Worm (Caenorhabditis elegans): ENCODE results near the gene gcy-15.

ce11 chrII:3209251-3209650, 12.4 kb upstream of the gcy-15 start, which contains the start of gene ZC239.6:
- TF ChIP-seq lsl-1 (GFP tag; optimal IDR thresholded peaks at IDR 0.05) (no peak), unc-62 (GFP tag; optimal IDR thresholded peaks at IDR 0.05) (no peak), somi-1 (GFP tag; optimal IDR thresholded peaks at IDR 0.05) (no peak), F57A8.1 (GFP tag; optimal IDR thresholded peaks at IDR 0.05) (no peak), bed-1 (GFP tag; IDR thresholded peaks at IDR 0.05) (no peak), nhr-90 (tag; optimal IDR thresholded peaks at IDR 0.05) (no peak), athp-1 (tag; optimal IDR thresholded peaks at IDR 0.05) (no peak), nhr-80 (tag; optimal IDR thresholded peaks at IDR 0.05) (no peak), nfya-1 (tag; optimal IDR thresholded peaks at IDR 0.05; ENCODE audit: borderline replicate concordance, insufficient read depth) (no peak), rpc-1 (optimal IDR thresholded peaks at IDR 0.05) (no peak), rpc-1 (tag; optimal IDR thresholded peaks at IDR 0.05) (no peak)
